Worm (Caenorhabditis elegans) whole organism, late embryonic: Measurements from ENCODE around the gene F53A9.1.

ENCODE experiments used
- T23F11.4 ChIP-seq: fragments of 200-800 bp; sonication (Bioruptor generic); optimal IDR thresholded peaks from 2 replicates; lab custom pipeline; 2018; ENCODE audit warnings: mild to moderate bottlenecking, missing genetic modification characterization, missing compliant biosample characterization
- Y22D7AL.16 ChIP-seq: sonication (generic microtip); optimal IDR thresholded peaks from 2 replicates; lab custom pipeline; 2016; ENCODE audit warnings: missing genetic modification characterization, missing compliant biosample characterization
- elt-4 ChIP-seq: sonication (generic microtip); optimal IDR thresholded peaks from 2 replicates; lab custom pipeline; 2016; ENCODE audit warnings: missing genetic modification characterization, missing compliant biosample characterization
- eyg-1 ChIP-seq: sonication (generic microtip); optimal IDR thresholded peaks from 2 replicates; lab custom pipeline; 2016; ENCODE audit warnings: missing genotype, missing genetic modification characterization, missing compliant biosample characterization
- fkh-6 ChIP-seq: sonication (generic microtip); optimal IDR thresholded peaks from 2 replicates; lab custom pipeline; 2016; ENCODE audit warnings: missing genetic modification characterization, missing compliant biosample characterization
- pha-4 ChIP-seq: fragments of 150-350 bp; optimal IDR thresholded peaks from 2 replicates; lab custom pipeline; 2018; ENCODE audit warnings: missing biosample characterization, missing genetic modification reagents, missing genetic modification characterization
- rnt-1 ChIP-seq: sonication (generic microtip); optimal IDR thresholded peaks from 2 replicates; lab custom pipeline; 2016; ENCODE audit warnings: missing genetic modification characterization, missing compliant biosample characterization
- unc-3 ChIP-seq, 2 experiments: fragments of 200-800 bp in 1 of 2; sonication (Bioruptor generic) in 1 of 2; sonication (generic microtip) in 1 of 2; conservative IDR thresholded peaks in 1 of 2; optimal IDR thresholded peaks in 1 of 2; 2 replicates each; pipeline versions ENCODE4 v1.3.6 to Lab custom; 2016 to 2022; ENCODE audit warnings: missing compliant biosample characterization in 2 of 2, missing genetic modification characterization in 2 of 2, missing genetic modification reagents in 1 of 2

- TF ChIP-seq eyg-1 (tag; lab: Kevin White, UChicago) (no peak), T23F11.4 (no peak), rnt-1 (tag; lab: Kevin White, UChicago) (no peak), pha-4 (no peak), fkh-6 (tag; lab: Kevin White, UChicago) (no peak), elt-4 (no peak), unc-3 (GFP tag; conservative IDR thresholded peaks at IDR 0.05; lab: Robert Waterston, UW) (no peak), unc-3 (tag; optimal IDR thresholded peaks at IDR 0.05; lab: Kevin White, UChicago) (no peak), Y22D7AL.16 (no peak)
Measured at ce11 chrX:8727306-8727705, 15.9 kb downstream of the F53A9.1 start, which contains the start of gene EGAP4.1.
